Fruit fly (Drosophila melanogaster): ENCODE measurements around the gene Dscam4.
A peak's percentile ranks its signal among the peaks of the same experiment; 100 is the strongest.

Dscam4 gene

DNA sequence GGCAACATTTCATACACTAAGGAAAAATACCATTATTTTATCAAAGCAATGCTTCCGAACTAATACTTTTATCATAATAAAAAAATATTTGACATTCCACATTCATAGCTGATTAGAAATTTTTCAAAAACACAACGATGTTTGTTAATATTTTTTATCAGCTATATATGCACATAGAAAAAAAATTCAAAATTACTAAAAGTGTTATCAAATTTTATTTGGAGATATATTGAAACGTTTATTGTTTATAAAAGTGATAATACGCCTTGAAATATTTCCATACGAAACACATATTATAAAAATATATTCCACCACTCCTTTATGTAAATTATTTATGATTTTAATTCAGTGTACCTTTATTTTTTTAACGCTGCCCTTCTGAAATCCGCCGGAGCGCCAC is 47.3 kb downstream of the Dscam4 start (continued):
- no peak for TF ChIP-seq CG17568 (GFP tag; optimal IDR thresholded peaks at IDR 0.05)
- peak; percentile 44 for TF ChIP-seq CG11504 (tag; optimal IDR thresholded peaks at IDR 0.05)
- no peak for TF ChIP-seq insv (GFP tag; optimal IDR thresholded peaks at IDR 0.05)
- no peak for TF ChIP-seq Stat92E (GFP tag; optimal IDR thresholded peaks at IDR 0.05)
- TF ChIP-seq Fer2 (tag; optimal IDR thresholded peaks at IDR 0.05) = no peak
- TF ChIP-seq CG2129 (GFP tag; IDR thresholded peaks at IDR 0.05; ENCODE audit: partially characterized antibody) = no peak
- TF ChIP-seq Spps (tag; optimal IDR thresholded peaks at IDR 0.05) = no peak
- no peak for TF ChIP-seq CG10979 (tag; optimal IDR thresholded peaks at IDR 0.05)
- TF ChIP-seq cwo (GFP tag; optimal IDR thresholded peaks at IDR 0.05) = peak; percentile 2
- no peak for TF ChIP-seq ash1 (GFP tag; optimal IDR thresholded peaks at IDR 0.05)
- TF ChIP-seq CG4617 (GFP tag; optimal IDR thresholded peaks at IDR 0.05; ENCODE audit: borderline replicate concordance) = no peak
- no peak for TF ChIP-seq btn (GFP tag; optimal IDR thresholded peaks at IDR 0.05)
- TF ChIP-seq Nf-YC (tag; optimal IDR thresholded peaks at IDR 0.05) = no peak
- TF ChIP-seq CG16779 (GFP tag; IDR thresholded peaks at IDR 0.05) = no peak
- TF ChIP-seq aop (GFP tag; IDR thresholded peaks at IDR 0.05) = no peak
- no peak for TF ChIP-seq CG31365 (tag; optimal IDR thresholded peaks at IDR 0.05)
- no peak for TF ChIP-seq bigmax (GFP tag; optimal IDR thresholded peaks at IDR 0.05)
- TF ChIP-seq CG8478 (optimal IDR thresholded peaks at IDR 0.05) = no peak
- TF ChIP-seq amos (GFP tag; IDR thresholded peaks at IDR 0.05; ENCODE audit: partially characterized antibody) = no peak
- no peak for TF ChIP-seq CG10209 (GFP tag; optimal IDR thresholded peaks at IDR 0.05)
- no peak for TF ChIP-seq Optix (GFP tag; IDR thresholded peaks at IDR 0.05)
- no peak for TF ChIP-seq abd-A (tag; optimal IDR thresholded peaks at IDR 0.05)
- no peak for TF ChIP-seq pnt (GFP tag; optimal IDR thresholded peaks at IDR 0.05)
- no peak for TF ChIP-seq CG15269 (tag; optimal IDR thresholded peaks at IDR 0.05)
- no peak for TF ChIP-seq Hr3 (GFP tag; optimal IDR thresholded peaks at IDR 0.05)
- no peak for TF ChIP-seq CG4820 (GFP tag; optimal IDR thresholded peaks at IDR 0.05)
- no peak for TF ChIP-seq CG10565 (GFP tag; optimal IDR thresholded peaks at IDR 0.05)
- TF ChIP-seq HmgD (GFP tag; optimal IDR thresholded peaks at IDR 0.05) = no peak
- no peak for TF ChIP-seq CG7928 (GFP tag; optimal IDR thresholded peaks at IDR 0.05)
- no peak for TF ChIP-seq gt (GFP tag; IDR thresholded peaks at IDR 0.05)
- TF ChIP-seq Ada2b (GFP tag; IDR thresholded peaks at IDR 0.05) = no peak
- no peak for TF ChIP-seq CG3407 (GFP tag; optimal IDR thresholded peaks at IDR 0.05)
- TF ChIP-seq CG15011 (GFP tag; optimal IDR thresholded peaks at IDR 0.05) = no peak
- TF ChIP-seq CG7271 (tag; optimal IDR thresholded peaks at IDR 0.05) = no peak
- TF ChIP-seq CG10321 (GFP tag; IDR thresholded peaks at IDR 0.05) = no peak
- no peak for TF ChIP-seq PHDP (tag; optimal IDR thresholded peaks at IDR 0.05)
- TF ChIP-seq chif (GFP tag; optimal IDR thresholded peaks at IDR 0.05) = no peak
- TF ChIP-seq CG31441 (GFP tag; IDR thresholded peaks at IDR 0.05) = 0 out of 2 replicates have a peak, but pooled peaks have one; percentile 16
- TF ChIP-seq wek (GFP tag; optimal IDR thresholded peaks at IDR 0.05) = no peak
- peak; percentile 56 for TF ChIP-seq gem (tag; optimal IDR thresholded peaks at IDR 0.05)
- no peak for TF ChIP-seq CG10431 (GFP tag; optimal IDR thresholded peaks at IDR 0.05)
- no peak for TF ChIP-seq Rfx (GFP tag; IDR thresholded peaks at IDR 0.05)
- no peak for TF ChIP-seq Scr (GFP tag; IDR thresholded peaks at IDR 0.05; ENCODE audit: partially characterized antibody)
- TF ChIP-seq tin (GFP tag; optimal IDR thresholded peaks at IDR 0.05) = no peak
- peak; percentile 77 for TF ChIP-seq sens (GFP tag)
- TF ChIP-seq Doc2 (GFP tag; IDR thresholded peaks at IDR 0.05) = no peak
- TF ChIP-seq bowl (GFP tag; IDR thresholded peaks at IDR 0.05) = no peak
- TF ChIP-seq z (GFP tag; IDR thresholded peaks at IDR 0.05) = no peak
- peak; percentile 43 for TF ChIP-seq CG2678 (tag; optimal IDR thresholded peaks at IDR 0.05)
- TF ChIP-seq Tbp (GFP tag; optimal IDR thresholded peaks at IDR 0.05) = no peak
- no peak for TF ChIP-seq Mrtf (GFP tag; IDR thresholded peaks at IDR 0.05)
- TF ChIP-seq ab (GFP tag; optimal IDR thresholded peaks at IDR 0.05) = no peak
